Fruit fly (Drosophila melanogaster): ENCODE data around the gene HGTX.

Gene HGTX

dm6 chr3L:14555052-14555451 is 44.3 kb downstream of the HGTX start (continued):
- TF ChIP-seq nerfin-1 (tag; optimal IDR thresholded peaks at IDR 0.05) (peak; percentile 54), CG12071 (GFP tag; optimal IDR thresholded peaks at IDR 0.05) (peak; percentile 70), CG1529 (GFP tag; optimal IDR thresholded peaks at IDR 0.05) (peak; percentile 40), CG12219 (GFP tag; optimal IDR thresholded peaks at IDR 0.05) (peak; percentile 63), Dll (GFP tag; IDR thresholded peaks at IDR 0.05; ENCODE audit: partially characterized antibody) (0 out of 4 replicates have a peak, but pooled peaks have one; percentile 20), CG13894 (tag; optimal IDR thresholded peaks at IDR 0.05) (peak; percentile 33), BtbVII (GFP tag; optimal IDR thresholded peaks at IDR 0.05) (peak; percentile 69), jing (GFP tag; optimal IDR thresholded peaks at IDR 0.05) (no peak), bsh (GFP tag; optimal IDR thresholded peaks at IDR 0.05) (peak in 1 of 2 experiments; percentile 35), Meics (GFP tag; optimal IDR thresholded peaks at IDR 0.05) (peak; percentile 25), CG6254 (GFP tag; optimal IDR thresholded peaks at IDR 0.05) (no peak), CG2712 (tag; optimal IDR thresholded peaks at IDR 0.05) (peak; percentile 28), Fer3 (tag; optimal IDR thresholded peaks at IDR 0.05) (peak; percentile 29), CG10543 (GFP tag; optimal IDR thresholded peaks at IDR 0.05) (peak; percentile 68), oc (tag; optimal IDR thresholded peaks at IDR 0.05) (peak; percentile 25), bcd (GFP tag; optimal IDR thresholded peaks at IDR 0.05) (no peak), CG18262 (tag; optimal IDR thresholded peaks at IDR 0.05) (peak; percentile 37), Blimp-1 (GFP tag; optimal IDR thresholded peaks at IDR 0.05) (peak; percentile 40), seq (GFP tag; IDR thresholded peaks at IDR 0.05) (0 out of 2 replicates have a peak, but pooled peaks have one; percentile 38), wek (GFP tag; optimal IDR thresholded peaks at IDR 0.05) (peak; percentile 53), CG10147 (GFP tag; optimal IDR thresholded peaks at IDR 0.05) (peak; percentile 6), sob (GFP tag; IDR thresholded peaks at IDR 0.05) (peak; percentile 56; the same call in 1 of the 2 replicates), stc (GFP tag; IDR thresholded peaks at IDR 0.05) (peak; percentile 37; the same call in 1 of the 2 replicates), CG34376 (GFP tag; optimal IDR thresholded peaks at IDR 0.05) (peak; percentile 53), aop (GFP tag; IDR thresholded peaks at IDR 0.05) (no peak), CTCF (GFP tag; optimal IDR thresholded peaks at IDR 0.05) (peak; percentile 16), rib (GFP tag; IDR thresholded peaks at IDR 0.05) (peak; percentile 64), CG2678 (tag; optimal IDR thresholded peaks at IDR 0.05) (peak; percentile 57), CG31224 (GFP tag; IDR thresholded peaks at IDR 0.05) (no peak), HLHmδ (GFP tag; optimal IDR thresholded peaks at IDR 0.05) (no peak), CG15696 (tag; optimal IDR thresholded peaks at IDR 0.05) (peak; percentile 55), CG9932 (GFP tag; IDR thresholded peaks at IDR 0.05) (no peak), Side (GFP tag; optimal IDR thresholded peaks at IDR 0.05) (peak; percentile 30), CG12659 (GFP tag; optimal IDR thresholded peaks at IDR 0.05) (peak; percentile 42), vvl (GFP tag; IDR thresholded peaks at IDR 0.05) (0 out of 2 replicates have a peak, but pooled peaks have one; percentile 28), Dbx (GFP tag; IDR thresholded peaks at IDR 0.05) (0 out of 3 replicates have a peak, but pooled peaks have one; percentile 12), gsb-n (tag; optimal IDR thresholded peaks at IDR 0.05) (peak; percentile 17), tll (GFP tag; optimal IDR thresholded peaks at IDR 0.05) (peak in 1 of 2 experiments; percentile 85), CG6813 (GFP tag; optimal IDR thresholded peaks at IDR 0.05) (peak; percentile 68), Sry-δ (GFP tag; optimal IDR thresholded peaks at IDR 0.05) (peak; percentile 5), YL-1 (GFP tag; optimal IDR thresholded peaks at IDR 0.05) (no peak), unpg (GFP tag; optimal IDR thresholded peaks at IDR 0.05) (peak; percentile 4), CG9797 (GFP tag; optimal IDR thresholded peaks at IDR 0.05) (no peak), CG10209 (GFP tag; optimal IDR thresholded peaks at IDR 0.05) (peak; percentile 60), dmrt99B (tag; optimal IDR thresholded peaks at IDR 0.05) (peak; percentile 42), CG7357 (GFP tag; IDR thresholded peaks at IDR 0.05) (no peak), CG3281 (GFP tag; optimal IDR thresholded peaks at IDR 0.05) (peak; percentile 40), CG1233 (GFP tag; optimal IDR thresholded peaks at IDR 0.05) (peak; percentile 60), Chrac-16 (GFP tag; optimal IDR thresholded peaks at IDR 0.05) (no peak)
